Worm (Caenorhabditis elegans) whole organism, L1 larva: ENCODE data around the gene rpl-32.

ENCODE experiments used
- ceh-82 ChIP-seq, 3 experiments: fragments of 150-350 bp in 1 of 3; sonication (generic microtip) in 2 of 3; optimal IDR thresholded peaks; 2 replicates each; lab custom pipeline; 2014 to 2017; ENCODE audit warnings: missing biosample characterization in 3 of 3, missing genetic modification characterization in 3 of 3
- nhr-237 ChIP-seq: fragments of 150-350 bp; optimal IDR thresholded peaks from 2 replicates; lab custom pipeline; 2014; ENCODE audit warnings: missing biosample characterization, missing genetic modification characterization
- unc-30 ChIP-seq: sonication (generic microtip); optimal IDR thresholded peaks from 2 replicates; lab custom pipeline; 2017; ENCODE audit warnings: missing biosample characterization, missing genetic modification characterization

- peak; percentile 67 to 68 (median 67) for TF ChIP-seq ceh-82 (tag; optimal IDR thresholded peaks at IDR 0.05; lab: Kevin White, UChicago)
- no peak for TF ChIP-seq unc-30 (tag; lab: Kevin White, UChicago)
- TF ChIP-seq nhr-237 (tag; lab: Kevin White, UChicago), result no peak
Measured at ce11 chrII:9099017-9099416, 42.1 kb upstream of the rpl-32 start, which contains the start of gene T24H10.1.
